Fruit fly (Drosophila melanogaster) whole organism, embryonic: ENCODE results near the gene Pdhb.

Experiments used
- CG12236 ChIP-seq: fragments of 200-800 bp; sonication (Bioruptor generic); optimal IDR thresholded peaks from 2 replicates; lab custom pipeline; 2016; ENCODE audit warnings: missing biosample characterization, missing genetic modification characterization
- CG12659 ChIP-seq: fragments of 200-800 bp; sonication (Bioruptor generic); optimal IDR thresholded peaks from 3 replicates; lab custom pipeline; 2017; ENCODE audit warnings: mild to moderate bottlenecking, missing biosample characterization, missing genetic modification reagents, missing genetic modification characterization
- CG13296 ChIP-seq: fragments of 200-800 bp; sonication (Bioruptor generic); optimal IDR thresholded peaks from 3 replicates; lab custom pipeline; 2018; ENCODE audit warnings: missing biosample characterization, mild to moderate bottlenecking, missing genetic modification characterization
- CG15269 ChIP-seq: fragments of 200-800 bp; sonication (Bioruptor generic); optimal IDR thresholded peaks from 2 replicates; lab custom pipeline; 2018; ENCODE audit warnings: missing biosample characterization, mild to moderate bottlenecking, missing genetic modification characterization, moderate library complexity
- CG1603 ChIP-seq: fragments of 200-800 bp; sonication (Bioruptor generic); optimal IDR thresholded peaks from 2 replicates; lab custom pipeline; 2019; ENCODE audit warnings: missing biosample characterization, mild to moderate bottlenecking, missing genetic modification characterization, moderate library complexity
- CG2116 ChIP-seq: fragments of 200-800 bp; sonication (Bioruptor generic); optimal IDR thresholded peaks from 3 replicates; lab custom pipeline; 2018; ENCODE audit warnings: missing biosample characterization, mild to moderate bottlenecking, missing genetic modification characterization
- CG34376 ChIP-seq: fragments of 200-800 bp; sonication (Bioruptor generic); optimal IDR thresholded peaks from 2 replicates; lab custom pipeline; 2018; ENCODE audit warnings: missing biosample characterization, mild to moderate bottlenecking, missing genetic modification characterization
- CG4328 ChIP-seq: fragments of 200-800 bp; sonication (Bioruptor generic); optimal IDR thresholded peaks from 3 replicates; lab custom pipeline; 2017; ENCODE audit warnings: missing biosample characterization, missing genetic modification reagents, missing genetic modification characterization
- CG4617 ChIP-seq: fragments of 200-800 bp; sonication (Bioruptor generic); optimal IDR thresholded peaks from 3 replicates; lab custom pipeline; 2016; ENCODE audit warnings: missing biosample characterization, missing genetic modification characterization, borderline replicate concordance
- CG6254 ChIP-seq: fragments of 200-800 bp; sonication (Bioruptor generic); optimal IDR thresholded peaks from 3 replicates; lab custom pipeline; 2017; ENCODE audit warnings: mild to moderate bottlenecking, missing biosample characterization, missing genetic modification reagents, missing genetic modification characterization
- CG6683 ChIP-seq: fragments of 200-800 bp; sonication (Bioruptor generic); optimal IDR thresholded peaks from 2 replicates; lab custom pipeline; 2017; ENCODE audit warnings: missing biosample characterization, mild to moderate bottlenecking, missing genetic modification characterization, missing genetic modification reagents
- CG6791 ChIP-seq: fragments of 200-800 bp; sonication (Bioruptor generic); IDR thresholded peaks from 3 replicates; pipeline ENCODE4 v1.3.6; 2022; ENCODE audit warnings: missing biosample characterization, missing genetic modification characterization; ENCODE audit not compliant: partially characterized antibody
- CG8359 ChIP-seq: fragments of 200-800 bp; sonication (Bioruptor generic); optimal IDR thresholded peaks from 2 replicates; lab custom pipeline; 2017; ENCODE audit warnings: missing biosample characterization, mild to moderate bottlenecking, missing genetic modification characterization, borderline replicate concordance
- CG9727 ChIP-seq: fragments of 200-800 bp; sonication (Bioruptor generic); optimal IDR thresholded peaks from 3 replicates; lab custom pipeline; 2017; ENCODE audit warnings: missing biosample characterization, mild to moderate bottlenecking, missing genetic modification characterization
- CTCF ChIP-seq: fragments of 200-800 bp; sonication (Bioruptor generic); optimal IDR thresholded peaks from 2 replicates; lab custom pipeline; 2017; ENCODE audit warnings: missing biosample characterization, mild to moderate bottlenecking, missing genetic modification characterization, moderate library complexity
- CkIIα-i1 ChIP-seq: fragments of 200-800 bp; sonication (Bioruptor generic); IDR thresholded peaks from 2 replicates; pipeline ENCODE4 v1.3.6; 2022; ENCODE audit warnings: missing biosample characterization, missing genetic modification characterization
- CoRest ChIP-seq: fragments of 200-800 bp; sonication (Bioruptor generic); optimal IDR thresholded peaks from 3 replicates; lab custom pipeline; 2018; ENCODE audit warnings: missing biosample characterization, mild to moderate bottlenecking, missing genetic modification characterization, moderate library complexity
- D19B ChIP-seq: fragments of 200-800 bp; sonication (Bioruptor generic); optimal IDR thresholded peaks from 2 replicates; lab custom pipeline; 2017; ENCODE audit warnings: missing biosample characterization, mild to moderate bottlenecking, missing genetic modification characterization
- Dbx ChIP-seq: fragments of 200-800 bp; sonication (Bioruptor generic); IDR thresholded peaks from 3 replicates; pipeline ENCODE4 v1.3.6; 2022; ENCODE audit warnings: missing biosample characterization, missing genetic modification characterization
- Dek ChIP-seq: fragments of 200-800 bp; sonication (Bioruptor generic); optimal IDR thresholded peaks from 3 replicates; lab custom pipeline; 2019; ENCODE audit warnings: missing biosample characterization, mild to moderate bottlenecking, missing genetic modification characterization, moderate library complexity
- Doc3 ChIP-seq: fragments of 200-800 bp; sonication (Bioruptor generic); IDR thresholded peaks from 3 replicates; pipeline ENCODE4 v1.3.6; 2022; ENCODE audit warnings: missing biosample characterization, missing genetic modification characterization; ENCODE audit not compliant: partially characterized antibody
- E2f1 ChIP-seq: fragments of 200-800 bp; sonication (Bioruptor generic); IDR thresholded peaks from 2 replicates; pipeline ENCODE4 v1.3.6; 2022; ENCODE audit warnings: missing biosample characterization, missing genetic modification characterization
- Fer1 ChIP-seq: fragments of 200-800 bp; sonication (Bioruptor generic); optimal IDR thresholded peaks from 2 replicates; lab custom pipeline; 2017; ENCODE audit warnings: missing biosample characterization, mild to moderate bottlenecking, missing genetic modification characterization
- Gsc ChIP-seq: fragments of 200-800 bp; sonication (Bioruptor generic); IDR thresholded peaks from 2 replicates; pipeline ENCODE4 v1.3.6; 2022; ENCODE audit warnings: missing biosample characterization, missing genetic modification characterization
- Gug ChIP-seq: fragments of 200-800 bp; sonication (Bioruptor generic); IDR thresholded peaks from 4 replicates; pipeline ENCODE4 v1.3.6; 2022; ENCODE audit warnings: missing biosample characterization, missing genetic modification characterization
- HHEX ChIP-seq: fragments of 200-800 bp; sonication (Bioruptor generic); optimal IDR thresholded peaks from 3 replicates; lab custom pipeline; 2017; ENCODE audit warnings: missing biosample characterization, mild to moderate bottlenecking, missing genetic modification characterization, missing genetic modification reagents
- Hand ChIP-seq: fragments of 200-800 bp; sonication (Bioruptor generic); optimal IDR thresholded peaks from 2 replicates; lab custom pipeline; 2017; ENCODE audit warnings: mild to moderate bottlenecking, missing biosample characterization, missing genetic modification reagents, missing genetic modification characterization
- NC2β ChIP-seq: fragments of 200-800 bp; sonication (Bioruptor generic); optimal IDR thresholded peaks from 2 replicates; lab custom pipeline; 2016; ENCODE audit warnings: missing biosample characterization, missing genetic modification characterization
- Neu2 ChIP-seq: fragments of 200-800 bp; sonication (Bioruptor generic); optimal IDR thresholded peaks from 3 replicates; lab custom pipeline; 2016; ENCODE audit warnings: missing biosample characterization, missing genetic modification characterization, borderline replicate concordance
- Rx ChIP-seq: fragments of 200-800 bp; sonication (Bioruptor generic); IDR thresholded peaks from 2 replicates; pipeline ENCODE4 v1.3.6; 2022; ENCODE audit warnings: missing biosample characterization, missing genetic modification characterization
- Side ChIP-seq: fragments of 200-800 bp; sonication (Bioruptor generic); optimal IDR thresholded peaks from 2 replicates; lab custom pipeline; 2016; ENCODE audit warnings: missing biosample characterization, missing genetic modification characterization
- Ssrp ChIP-seq: fragments of 200-800 bp; sonication (Bioruptor generic); optimal IDR thresholded peaks from 2 replicates; lab custom pipeline; 2018; ENCODE audit warnings: missing biosample characterization, mild to moderate bottlenecking, missing genetic modification characterization, moderate library complexity
- ara ChIP-seq: fragments of 200-800 bp; sonication (Bioruptor generic); IDR thresholded peaks from 2 replicates; pipeline ENCODE4 v1.3.6; 2022; ENCODE audit warnings: missing biosample characterization, missing genetic modification characterization
- bigmax ChIP-seq: fragments of 200-800 bp; sonication (Bioruptor generic); optimal IDR thresholded peaks from 2 replicates; lab custom pipeline; 2018; ENCODE audit warnings: missing biosample characterization, mild to moderate bottlenecking, missing genetic modification characterization
- bsh ChIP-seq, 2 experiments: fragments of 200-800 bp; sonication (Bioruptor generic); optimal IDR thresholded peaks; 2 replicates each; lab custom pipeline; 2017 to 2018; ENCODE audit warnings: mild to moderate bottlenecking in 2 of 2, missing biosample characterization in 2 of 2, missing genetic modification characterization in 2 of 2, moderate library complexity in 1 of 2
- crc ChIP-seq: fragments of 200-800 bp; sonication (Bioruptor generic); optimal IDR thresholded peaks from 2 replicates; lab custom pipeline; 2016; ENCODE audit warnings: missing biosample characterization, missing genetic modification characterization
- disco-r ChIP-seq: fragments of 200-800 bp; sonication (Bioruptor generic); optimal IDR thresholded peaks from 2 replicates; lab custom pipeline; 2016; ENCODE audit warnings: missing biosample characterization, missing genetic modification characterization
- exex ChIP-seq: fragments of 200-800 bp; sonication (Bioruptor generic); optimal IDR thresholded peaks from 4 replicates; lab custom pipeline; 2018; ENCODE audit warnings: missing biosample characterization, mild to moderate bottlenecking, missing genetic modification characterization, moderate library complexity
- grau ChIP-seq: fragments of 200-800 bp; optimal IDR thresholded peaks from 3 replicates; lab custom pipeline; 2019; ENCODE audit warnings: missing biosample characterization, mild to moderate bottlenecking, missing genetic modification characterization, moderate library complexity
- jing ChIP-seq: fragments of 200-800 bp; sonication (Bioruptor generic); optimal IDR thresholded peaks from 2 replicates; lab custom pipeline; 2018; ENCODE audit warnings: missing biosample characterization, mild to moderate bottlenecking, missing genetic modification characterization
- lbe ChIP-seq: fragments of 200-800 bp; sonication (Bioruptor generic); optimal IDR thresholded peaks from 2 replicates; lab custom pipeline; 2016; ENCODE audit warnings: missing biosample characterization, mild to moderate bottlenecking, missing genetic modification characterization
- lola ChIP-seq, 3 experiments: fragments of >200 bp in 2 of 3; fragments of 200-800 bp in 1 of 3; sonication (Bioruptor generic) in 1 of 3; optimal IDR thresholded peaks; 2 replicates each; lab custom pipeline; 2017 to 2019; ENCODE audit warnings: missing biosample characterization in 3 of 3, missing genetic modification characterization in 3 of 3, mild to moderate bottlenecking in 1 of 3, moderate library complexity in 1 of 3
- nerfin-2 ChIP-seq: fragments of 200-800 bp; sonication (Bioruptor generic); IDR thresholded peaks from 2 replicates; pipeline ENCODE4 v1.3.6; 2022; ENCODE audit warnings: missing biosample characterization, missing genetic modification characterization; ENCODE audit not compliant: partially characterized antibody
- pho ChIP-seq: fragments of 200-800 bp; sonication (Bioruptor generic); optimal IDR thresholded peaks from 2 replicates; lab custom pipeline; 2016; ENCODE audit warnings: missing biosample characterization, missing genetic modification characterization
- pnt ChIP-seq: fragments of 200-800 bp; sonication (Bioruptor generic); optimal IDR thresholded peaks from 3 replicates; lab custom pipeline; 2016; ENCODE audit warnings: missing biosample characterization, missing genetic modification characterization
- pros ChIP-seq: fragments of 200-800 bp; sonication (Bioruptor generic); optimal IDR thresholded peaks from 3 replicates; lab custom pipeline; 2019; ENCODE audit warnings: missing biosample characterization, mild to moderate bottlenecking, missing genetic modification characterization, moderate library complexity
- seq ChIP-seq: fragments of 200-800 bp; sonication (Bioruptor generic); IDR thresholded peaks from 2 replicates; pipeline ENCODE4 v1.3.6; 2022; ENCODE audit warnings: missing biosample characterization, missing genetic modification characterization
- sim ChIP-seq: fragments of 200-800 bp; sonication (Bioruptor generic); IDR thresholded peaks from 2 replicates; pipeline ENCODE4 v1.3.6; 2022; ENCODE audit warnings: missing biosample characterization, missing genetic modification characterization
- tgo ChIP-seq: fragments of 200-800 bp; sonication (Bioruptor generic); IDR thresholded peaks from 3 replicates; pipeline ENCODE4 v1.3.6; 2022; ENCODE audit warnings: missing biosample characterization, missing genetic modification characterization
- trh ChIP-seq: fragments of 200-800 bp; sonication (Bioruptor generic); optimal IDR thresholded peaks from 2 replicates; lab custom pipeline; 2016; ENCODE audit warnings: missing biosample characterization, missing genetic modification characterization
- ttk ChIP-seq: fragments of 200-800 bp; sonication (Bioruptor generic); IDR thresholded peaks from 2 replicates; pipeline ENCODE4 v2.1.2; 2022; ENCODE audit warnings: missing biosample characterization, missing genetic modification characterization

The Pdhb gene

DNA sequence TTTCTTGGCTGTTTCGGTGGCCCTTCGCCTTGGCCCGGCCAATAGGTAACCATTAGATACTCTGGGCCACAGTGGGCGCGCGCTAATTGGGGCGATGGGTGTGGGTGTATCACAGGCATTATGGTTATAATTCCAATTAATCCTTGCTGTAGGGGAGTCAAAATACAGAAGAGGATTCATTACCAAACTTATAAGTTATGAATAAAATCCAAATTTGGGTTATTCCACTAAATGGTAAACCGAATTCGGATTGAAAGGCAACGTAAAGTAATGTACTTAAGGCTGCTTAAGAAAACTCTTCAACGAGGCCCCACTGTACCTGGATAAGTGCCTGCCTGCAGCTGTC is 23.2 kb upstream of the Pdhb start (continued):
- TF ChIP-seq CG12659 (no peak), Rx (GFP tag; lab: Robert Waterston, UW) (no peak), pros (GFP tag; lab: Kevin White, UChicago) (no peak), lola (GFP tag; optimal IDR thresholded peaks at IDR 0.05; lab: Kevin White, UChicago) (no peak), Dbx (0 out of 3 replicates have a peak, but pooled peaks have one; percentile 21), Neu2 (GFP tag; lab: Kevin White, UChicago) (no peak), CG4617 (GFP tag; lab: Kevin White, UChicago) (no peak), Gug (GFP tag; lab: Robert Waterston, UW) (peak; percentile 65; the same call in 2 of the 4 replicates), nerfin-2 (GFP tag; lab: Robert Waterston, UW) (no peak), CG6683 (no peak), Ssrp (tag; lab: Kevin White, UChicago) (no peak), CkIIα-i1 (GFP tag; lab: Robert Waterston, UW) (no peak), HHEX (GFP tag; lab: Kevin White, UChicago) (peak; percentile 50), grau (tag; lab: Kevin White, UChicago) (no peak), Dek (tag; lab: Kevin White, UChicago) (no peak), Gsc (GFP tag; lab: Robert Waterston, UW) (no peak), ttk (no peak), sim (GFP tag; lab: Robert Waterston, UW) (no peak), CG1603 (tag; lab: Kevin White, UChicago) (peak; percentile 40), pnt (GFP tag; lab: Kevin White, UChicago) (peak; percentile 40), CG8359 (peak; percentile 4), bigmax (no peak), CTCF (GFP tag; lab: Kevin White, UChicago) (no peak), Doc3 (GFP tag; lab: Robert Waterston, UW) (no peak), NC2β (GFP tag; lab: Kevin White, UChicago) (no peak), exex (tag; lab: Kevin White, UChicago) (no peak), CG6254 (GFP tag; lab: Kevin White, UChicago) (no peak), E2f1 (peak; percentile 36; the same call in 1 of the 2 replicates), D19B (GFP tag; lab: Kevin White, UChicago) (peak; percentile 27), Hand (GFP tag; lab: Kevin White, UChicago) (no peak), pho (no peak), disco-r (no peak), lbe (GFP tag; lab: Kevin White, UChicago) (no peak), CG9727 (peak; percentile 20), Side (GFP tag; lab: Kevin White, UChicago) (no peak), crc (GFP tag; lab: Kevin White, UChicago) (no peak), ara (no peak), CG6791 (no peak), bsh (GFP tag; optimal IDR thresholded peaks at IDR 0.05; lab: Kevin White, UChicago) (no peak), CG34376 (GFP tag; lab: Kevin White, UChicago) (peak; percentile 13), CG15269 (no peak), CG13296 (GFP tag; lab: Kevin White, UChicago) (peak; percentile 62), CG2116 (GFP tag; lab: Kevin White, UChicago) (no peak), seq (GFP tag; lab: Robert Waterston, UW) (no peak), Fer1 (GFP tag; lab: Kevin White, UChicago) (peak; percentile 75), CG4328 (no peak), tgo (GFP tag; lab: Robert Waterston, UW) (peak; percentile 59; the same call in 2 of the 3 replicates), jing (GFP tag; lab: Kevin White, UChicago) (no peak), CoRest (no peak), trh (GFP tag; lab: Kevin White, UChicago) (no peak), CG12236 (GFP tag; lab: Kevin White, UChicago) (no peak)
